Worm (Caenorhabditis elegans) whole organism, L4 larva: ENCODE results near the gene hst-3.2.

Experiments
- T20F7.1 ChIP-seq: fragments of 200-800 bp; sonication (Bioruptor generic); optimal IDR thresholded peaks from 2 replicates; lab custom pipeline; 2018; ENCODE audit warnings: mild to moderate bottlenecking, missing genetic modification characterization, missing compliant biosample characterization
- T26A8.4 ChIP-seq: fragments of 200-800 bp; sonication (Bioruptor generic); IDR thresholded peaks from 2 replicates; pipeline ENCODE4 v1.3.6; 2022; ENCODE audit warnings: missing genetic modification characterization, missing compliant biosample characterization
- Y48G9A.11 ChIP-seq: fragments of 200-800 bp; sonication (Bioruptor generic); IDR thresholded peaks from 2 replicates; pipeline ENCODE4 v1.3.6; 2022; ENCODE audit warnings: missing genetic modification reagents, missing genetic modification characterization, missing compliant biosample characterization
- ZK337.2 ChIP-seq: fragments of 200-800 bp; sonication (Bioruptor generic); IDR thresholded peaks from 2 replicates; pipeline ENCODE4 v1.3.6; 2022; ENCODE audit warnings: missing genetic modification reagents, missing genetic modification characterization, missing compliant biosample characterization
- aly-2 ChIP-seq: sonication (generic microtip); optimal IDR thresholded peaks from 2 replicates; lab custom pipeline; 2018; ENCODE audit warnings: missing biosample characterization, missing genetic modification characterization
- daf-12 ChIP-seq: fragments of 150-350 bp; optimal IDR thresholded peaks from 2 replicates; lab custom pipeline; 2014; ENCODE audit warnings: missing biosample characterization, missing genetic modification reagents, missing genetic modification characterization
- daf-16 ChIP-seq, 3 experiments: sonication (generic microtip); optimal IDR thresholded peaks; 2 replicates each; lab custom pipeline; 2016 to 2017; ENCODE audit warnings: missing genetic modification characterization in 3 of 3, missing genetic modification reagents in 3 of 3, mild to moderate bottlenecking in 2 of 3, missing compliant biosample characterization in 2 of 3, missing biosample characterization in 1 of 3, moderate library complexity in 1 of 3
- dmd-6 ChIP-seq: fragments of 200-800 bp; sonication (Bioruptor generic); IDR thresholded peaks from 2 replicates; pipeline ENCODE4 v1.3.6; 2022; ENCODE audit warnings: missing genetic modification reagents, missing genetic modification characterization, missing compliant biosample characterization
- dpl-1 ChIP-seq: fragments of 150-350 bp; optimal IDR thresholded peaks from 2 replicates; lab custom pipeline; 2014; ENCODE audit warnings: missing biosample characterization, missing genetic modification reagents, missing genetic modification characterization
- dve-1 ChIP-seq: sonication (generic microtip); optimal IDR thresholded peaks from 2 replicates; lab custom pipeline; 2017; ENCODE audit warnings: antibody characterized with exemption, mild to moderate bottlenecking, missing genetic modification characterization, missing compliant biosample characterization; ENCODE audit not compliant: insufficient read depth
- hlh-11 ChIP-seq: fragments of 200-800 bp; sonication (Bioruptor generic); optimal IDR thresholded peaks from 2 replicates; lab custom pipeline; 2018; ENCODE audit warnings: mild to moderate bottlenecking, missing genetic modification characterization, missing compliant biosample characterization
- hlh-30 ChIP-seq: sonication (generic microtip); optimal IDR thresholded peaks from 2 replicates; lab custom pipeline; 2017; ENCODE audit warnings: antibody characterized with exemption, mild to moderate bottlenecking, missing genetic modification characterization, missing compliant biosample characterization; ENCODE audit not compliant: insufficient read depth
- jun-1 ChIP-seq: fragments of 150-350 bp; optimal IDR thresholded peaks from 2 replicates; lab custom pipeline; 2014; ENCODE audit warnings: missing biosample characterization, missing genetic modification reagents, missing genetic modification characterization
- lin-13 ChIP-seq: fragments of 150-350 bp; optimal IDR thresholded peaks from 2 replicates; lab custom pipeline; 2014; ENCODE audit warnings: missing biosample characterization, missing genetic modification reagents, missing genetic modification characterization
- lin-29 ChIP-seq: fragments of 200-800 bp; sonication (Bioruptor generic); IDR thresholded peaks from 2 replicates; pipeline ENCODE4 v1.3.6; 2022; ENCODE audit warnings: missing genetic modification reagents, missing genetic modification characterization, missing compliant biosample characterization
- lin-38 ChIP-seq: fragments of 200-800 bp; sonication (Bioruptor generic); IDR thresholded peaks from 2 replicates; pipeline ENCODE4 v1.3.6; 2022; ENCODE audit warnings: missing genetic modification reagents, missing genetic modification characterization, missing compliant biosample characterization
- lsy-2 ChIP-seq, 2 experiments: fragments of 150-350 bp in 1 of 2; sonication (generic microtip) in 1 of 2; optimal IDR thresholded peaks; 2 replicates each; lab custom pipeline; 2014 to 2017; ENCODE audit warnings: missing biosample characterization in 2 of 2, missing genetic modification characterization in 2 of 2
- mdl-1 ChIP-seq, 2 experiments: fragments of 150-350 bp in 1 of 2; sonication (generic microtip) in 1 of 2; optimal IDR thresholded peaks; 2 replicates each; lab custom pipeline; 2014 to 2017; ENCODE audit warnings: missing biosample characterization in 2 of 2, missing genetic modification characterization in 2 of 2
- mep-1 ChIP-seq: fragments of 150-350 bp; sonication (generic microtip); optimal IDR thresholded peaks from 3 replicates; lab custom pipeline; 2014; ENCODE audit warnings: missing biosample characterization, missing genetic modification characterization
- mxl-3 ChIP-seq: fragments of 200-800 bp; sonication (Bioruptor generic); optimal IDR thresholded peaks from 2 replicates; lab custom pipeline; 2018; ENCODE audit warnings: mild to moderate bottlenecking, missing genetic modification characterization, missing compliant biosample characterization
- nhr-28 ChIP-seq: fragments of 150-350 bp; optimal IDR thresholded peaks from 2 replicates; lab custom pipeline; 2014; ENCODE audit warnings: missing biosample characterization, missing genetic modification characterization
- nhr-42 ChIP-seq: fragments of 200-800 bp; sonication (Bioruptor generic); IDR thresholded peaks from 2 replicates; pipeline ENCODE4 v1.3.6; 2022; ENCODE audit warnings: missing genetic modification characterization, missing compliant biosample characterization
- nhr-48 ChIP-seq: sonication (generic microtip); optimal IDR thresholded peaks from 2 replicates; lab custom pipeline; 2016; ENCODE audit warnings: mild to moderate bottlenecking, missing genetic modification characterization, missing compliant biosample characterization
- pha-4 ChIP-seq, 2 experiments: fragments of 150-350 bp in 1 of 2; fragments of 200-800 bp in 1 of 2; sonication (Bioruptor generic) in 1 of 2; IDR thresholded peaks in 1 of 2; optimal IDR thresholded peaks in 1 of 2; 2 replicates each; pipeline versions ENCODE4 v1.3.6 to Lab custom; 2014 to 2022; ENCODE audit warnings: missing genetic modification characterization in 2 of 2, missing genetic modification reagents in 2 of 2, missing biosample characterization in 1 of 2, missing compliant biosample characterization in 1 of 2
- php-3 ChIP-seq: fragments of 200-800 bp; sonication (Bioruptor generic); IDR thresholded peaks from 2 replicates; pipeline ENCODE4 v1.3.6; 2022; ENCODE audit warnings: missing genetic modification reagents, missing genetic modification characterization, missing compliant biosample characterization
- pqm-1 ChIP-seq: sonication (generic microtip); optimal IDR thresholded peaks from 2 replicates; lab custom pipeline; 2017; ENCODE audit warnings: missing biosample characterization, missing genetic modification characterization
- rbr-2 ChIP-seq: sonication (generic microtip); optimal IDR thresholded peaks from 2 replicates; lab custom pipeline; 2016; ENCODE audit warnings: missing genotype, missing genetic modification characterization, missing compliant biosample characterization
- set-16 ChIP-seq: fragments of 200-800 bp; sonication (Bioruptor generic); IDR thresholded peaks from 2 replicates; pipeline ENCODE4 v1.3.6; 2022; ENCODE audit warnings: missing genetic modification reagents, missing genetic modification characterization, missing compliant biosample characterization
- skn-1 ChIP-seq: fragments of 150-350 bp; optimal IDR thresholded peaks from 2 replicates; lab custom pipeline; 2014; ENCODE audit warnings: missing biosample characterization, missing genetic modification characterization
- snpc-1.2 ChIP-seq: fragments of 200-800 bp; sonication (Bioruptor generic); IDR thresholded peaks from 2 replicates; pipeline ENCODE4 v1.3.6; 2022; ENCODE audit warnings: missing genetic modification reagents, missing genetic modification characterization, missing compliant biosample characterization
- spr-3 ChIP-seq: fragments of 200-800 bp; sonication (Bioruptor generic); optimal IDR thresholded peaks from 2 replicates; lab custom pipeline; 2018; ENCODE audit warnings: mild to moderate bottlenecking, missing genetic modification characterization, missing compliant biosample characterization
- unc-62 ChIP-seq, 3 experiments: fragments of 150-350 bp in 1 of 3; sonication (generic microtip); optimal IDR thresholded peaks in 2 of 3; peaks in 1 of 3; 1 replicate in 1 of 3; 2 replicates in 2 of 3; lab custom pipeline; 2014 to 2017; ENCODE audit warnings: missing biosample characterization in 3 of 3, missing genetic modification characterization in 3 of 3, missing genetic modification reagents in 3 of 3, missing genotype in 1 of 3
- zfp-3 ChIP-seq: fragments of 200-800 bp; sonication (Bioruptor generic); conservative IDR thresholded peaks from 2 replicates; pipeline ENCODE4 v1.3.6; 2022; ENCODE audit warnings: missing genetic modification reagents, missing genetic modification characterization, missing compliant biosample characterization

Gene hst-3.2

DNA sequence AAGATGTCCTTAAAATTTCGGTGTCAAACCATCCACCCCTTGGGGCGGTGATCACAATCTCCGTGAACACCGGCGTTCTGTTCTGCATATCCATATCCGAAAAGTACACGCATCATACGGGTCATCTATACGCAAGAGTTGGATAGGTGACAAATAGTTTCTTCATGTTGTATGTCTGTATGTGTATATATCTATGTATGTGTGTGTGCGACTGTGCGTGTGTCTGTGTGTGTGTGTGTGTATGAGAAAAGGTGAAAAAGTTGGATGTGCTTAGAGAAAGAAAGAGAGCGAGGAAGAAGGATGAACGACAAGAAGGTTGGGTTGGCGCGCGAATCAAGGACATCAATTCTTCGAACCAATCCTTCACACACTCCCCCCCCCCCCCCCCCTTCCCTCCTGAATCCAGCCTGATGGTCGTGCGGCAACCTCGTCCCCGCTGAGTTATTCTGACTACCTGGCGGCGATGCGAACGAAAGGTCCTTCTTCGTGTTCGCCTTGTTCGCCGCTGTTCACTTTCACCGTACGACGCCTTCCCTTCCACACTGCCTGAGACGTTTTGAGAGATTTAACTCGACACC lies 16.4 kb downstream of the hst-3.2 start:
- no peak for TF ChIP-seq dpl-1 (GFP tag; lab: Kevin White, UChicago)
- peak; percentile 5 for TF ChIP-seq mxl-3
- no peak for TF ChIP-seq T26A8.4 (GFP tag; lab: Robert Waterston, UW)
- peak; percentile 21 for TF ChIP-seq hlh-11 (tag; lab: Kevin White, UChicago)
- TF ChIP-seq lin-13 (GFP tag; lab: Kevin White, UChicago), result no peak
- TF ChIP-seq mep-1 (tag; lab: Kevin White, UChicago), result peak; percentile 3
- peak in 1 of 2 experiments; percentile 10 for TF ChIP-seq mdl-1 (tag; optimal IDR thresholded peaks at IDR 0.05; lab: Kevin White, UChicago)
- TF ChIP-seq T20F7.1 (GFP tag; lab: Kevin White, UChicago), result no peak
- peak; percentile 89 for TF ChIP-seq set-16
- TF ChIP-seq Y48G9A.11 (GFP tag; lab: Robert Waterston, UW), result 0 out of 2 replicates have a peak, but pooled peaks have one; percentile 9
- TF ChIP-seq unc-62 (GFP tag; optimal IDR thresholded peaks at IDR 0.05 in 1 of 2; lab: Kevin White, UChicago), result peak in 1 of 2 experiments; percentile 54
- TF ChIP-seq unc-62 (tag; optimal IDR thresholded peaks at IDR 0.05; lab: Kevin White, UChicago), result no peak
- no peak for TF ChIP-seq rbr-2 (tag; lab: Kevin White, UChicago)
- TF ChIP-seq lin-38 (GFP tag; lab: Robert Waterston, UW), result no peak
- TF ChIP-seq nhr-28, result peak; percentile 69
- no peak for TF ChIP-seq daf-12 (tag; lab: Kevin White, UChicago)
- 0 out of 2 replicates have a peak, but pooled peaks have one; percentile 19 for TF ChIP-seq ZK337.2 (GFP tag; lab: Robert Waterston, UW)
- TF ChIP-seq, all 104 proteins: peak for 9

ce11 chrX:2906062-2906732 lies 17.6 kb downstream of the hst-3.2 start:
- TF ChIP-seq pqm-1, result peak; percentile 93
- no peak for TF ChIP-seq spr-3
- peak; percentile 9 for TF ChIP-seq nhr-28
- TF ChIP-seq set-16, result no peak
- no peak for TF ChIP-seq lin-29 (GFP tag; lab: Robert Waterston, UW)
- TF ChIP-seq dmd-6 (GFP tag; lab: Robert Waterston, UW), result peak; percentile 61
- peak in 1 of 2 experiments; percentile 97 for TF ChIP-seq unc-62 (GFP tag; optimal IDR thresholded peaks at IDR 0.05 in 1 of 2; lab: Kevin White, UChicago)
- no peak for TF ChIP-seq unc-62 (tag; optimal IDR thresholded peaks at IDR 0.05; lab: Kevin White, UChicago)
- TF ChIP-seq lsy-2 (tag; optimal IDR thresholded peaks at IDR 0.05; lab: Kevin White, UChicago), result no peak
- no peak for TF ChIP-seq jun-1 (tag; lab: Kevin White, UChicago)
- no peak for TF ChIP-seq zfp-3 (GFP tag; lab: Robert Waterston, UW)
- TF ChIP-seq hlh-30, result peak; percentile 13
- peak; percentile 18 for TF ChIP-seq dve-1 (tag; lab: Kevin White, UChicago)
- TF ChIP-seq hlh-11 (tag; lab: Kevin White, UChicago), result peak; percentile 44
- TF ChIP-seq, all 104 proteins: peak for 7

DNA sequence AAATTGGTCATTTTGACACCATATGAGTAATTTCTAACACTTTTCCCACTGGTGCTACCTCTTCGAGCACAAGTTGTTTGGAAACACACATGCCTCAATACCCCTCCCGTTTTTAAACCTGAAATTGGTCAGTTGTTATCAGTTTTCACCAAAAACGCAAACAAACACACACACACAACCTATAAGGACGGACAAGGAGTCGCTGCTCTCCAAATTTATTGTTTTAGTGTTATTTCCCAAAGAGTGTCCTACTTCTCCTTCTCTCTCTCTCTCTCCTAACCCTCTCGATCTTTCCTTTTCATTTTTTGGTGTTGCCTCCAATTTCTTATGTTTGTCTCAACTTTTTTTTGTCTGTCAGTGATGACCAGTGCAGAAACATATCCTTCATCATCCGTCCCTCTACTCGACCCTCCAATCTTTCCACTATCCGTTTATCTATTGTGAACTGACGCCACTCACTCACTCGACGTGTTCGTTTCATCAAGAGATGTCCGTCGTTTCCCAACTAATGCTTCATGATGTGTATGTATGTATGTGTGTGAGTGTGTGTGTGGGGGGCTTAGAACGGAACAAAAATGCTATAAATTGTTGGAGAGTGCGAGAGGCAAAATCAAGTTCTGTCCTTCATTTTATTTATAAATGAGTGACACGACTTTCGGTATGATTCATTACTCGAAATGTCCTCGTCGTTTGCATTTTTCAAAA lies 19.9 kb downstream of the hst-3.2 start:
- TF ChIP-seq nhr-42 (GFP tag; lab: Robert Waterston, UW), result no peak
- TF ChIP-seq nhr-28, result peak; percentile 59
- TF ChIP-seq pqm-1, result peak; percentile 48
- peak; percentile 33; the same call in 1 of the 2 replicates for TF ChIP-seq php-3 (GFP tag; lab: Robert Waterston, UW)
- peak; percentile 48 for TF ChIP-seq mxl-3
- TF ChIP-seq T26A8.4 (GFP tag; lab: Robert Waterston, UW), result no peak
- TF ChIP-seq daf-16 (GFP tag; optimal IDR thresholded peaks at IDR 0.05; lab: Kevin White, UChicago), result no peak
- TF ChIP-seq daf-16 (tag; optimal IDR thresholded peaks at IDR 0.05; lab: Kevin White, UChicago), result peak; percentile 81
- TF ChIP-seq aly-2 (tag; lab: Kevin White, UChicago), result no peak
- no peak for TF ChIP-seq nhr-48
- TF ChIP-seq snpc-1.2 (GFP tag; lab: Robert Waterston, UW), result no peak
- TF ChIP-seq pha-4 (GFP tag; IDR thresholded peaks at IDR 0.05; lab: Robert Waterston, UW), result no peak
- TF ChIP-seq pha-4 (tag; optimal IDR thresholded peaks at IDR 0.05; lab: Kevin White, UChicago), result no peak
- no peak for TF ChIP-seq skn-1 (tag; lab: Kevin White, UChicago)
- peak; percentile 43 for TF ChIP-seq hlh-11 (tag; lab: Kevin White, UChicago)
- no peak for TF ChIP-seq dmd-6 (GFP tag; lab: Robert Waterston, UW)
